Worm (Caenorhabditis elegans) whole organism, L4/young adult: ENCODE measurements around the gene dap-3.

ENCODE experiments used
- W03F9.2 ChIP-seq: fragments of 150-350 bp; optimal IDR thresholded peaks from 2 replicates; lab custom pipeline; 2014; ENCODE audit warnings: missing biosample characterization, missing genetic modification characterization
- him-1 ChIP-seq: sonication (generic microtip); optimal IDR thresholded peaks from 2 replicates; lab custom pipeline; 2016; ENCODE audit warnings: missing genotype, missing genetic modification reagents, missing genetic modification characterization, missing compliant biosample characterization

DNA sequence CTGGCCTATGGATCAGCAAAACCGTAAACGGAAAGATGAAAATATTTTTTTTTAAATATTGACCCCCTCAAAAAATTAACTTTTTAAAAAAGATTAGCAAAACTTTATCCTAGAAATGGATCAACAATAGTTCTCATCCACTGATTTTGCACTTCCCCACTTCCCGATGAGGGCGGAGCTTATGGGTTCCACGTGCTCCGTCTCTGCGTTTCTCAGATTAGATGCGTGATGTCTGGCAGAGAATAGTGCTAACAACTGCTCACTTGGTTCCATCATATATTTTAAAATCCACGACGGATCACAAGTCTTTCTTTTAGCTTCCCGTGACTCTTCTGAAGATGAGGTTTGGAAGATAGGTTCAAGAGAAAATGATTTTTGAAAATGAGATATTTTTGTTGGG, 22.6 kb upstream of the dap-3 start:
- TF ChIP-seq W03F9.2 (tag; lab: Kevin White, UChicago) = no peak
- TF ChIP-seq him-1 (tag; lab: Kevin White, UChicago) = no peak
